Worm (Caenorhabditis elegans): ENCODE data around the gene T03F7.6.

- TF ChIP-seq tbx-37 (GFP tag; conservative IDR thresholded peaks at IDR 0.05) (no peak), F13C5.2 (tag; optimal IDR thresholded peaks at IDR 0.05) (no peak), ama-1 (optimal IDR thresholded peaks at IDR 0.05) (peak; percentile 60), hmbx-1 (tag; optimal IDR thresholded peaks at IDR 0.05) (no peak), ceh-36 (tag; optimal IDR thresholded peaks at IDR 0.05) (no peak), pes-1 (GFP tag; IDR thresholded peaks at IDR 0.05) (no peak), hnd-1 (tag; optimal IDR thresholded peaks at IDR 0.05) (no peak), ets-7 (tag; optimal IDR thresholded peaks at IDR 0.05) (no peak)
Observed at ce11 chrV:11344816-11345336, 50.4 kb downstream of the T03F7.6 start.
